Worm (Caenorhabditis elegans) whole organism, L3 larva: Measurements from ENCODE around the gene F09E5.7.

Experiments used
- aly-2 ChIP-seq: fragments of 150-350 bp; optimal IDR thresholded peaks from 2 replicates; lab custom pipeline; 2014; ENCODE audit warnings: missing biosample characterization, missing genetic modification characterization
- ama-1 ChIP-seq: fragments of 150-350 bp; optimal IDR thresholded peaks from 2 replicates; lab custom pipeline; 2018
- ceh-9 ChIP-seq: sonication (generic microtip); optimal IDR thresholded peaks from 2 replicates; lab custom pipeline; 2018; ENCODE audit warnings: missing biosample characterization, missing genetic modification characterization
- elt-2 ChIP-seq: sonication (generic microtip); optimal IDR thresholded peaks from 2 replicates; lab custom pipeline; 2016; ENCODE audit warnings: missing genetic modification reagents, mild to moderate bottlenecking, missing genetic modification characterization, missing compliant biosample characterization
- elt-3 ChIP-seq, 3 experiments: fragments of 150-350 bp in 1 of 3; sonication (generic microtip) in 2 of 3; optimal IDR thresholded peaks; 2 replicates in 2 of 3; 4 replicates in 1 of 3; lab custom pipeline; 2014 to 2017; ENCODE audit warnings: missing biosample characterization in 3 of 3, missing genetic modification characterization in 3 of 3
- fkh-2 ChIP-seq: fragments of 150-350 bp; optimal IDR thresholded peaks from 2 replicates; lab custom pipeline; 2014; ENCODE audit warnings: missing biosample characterization, missing genetic modification reagents, missing genetic modification characterization

- TF ChIP-seq aly-2 = no peak
- no peak for TF ChIP-seq ama-1 (lab: Kevin White, UChicago)
- no peak for TF ChIP-seq elt-2 (tag; lab: Kevin White, UChicago)
- no peak for TF ChIP-seq elt-3 (tag; optimal IDR thresholded peaks at IDR 0.05; lab: Kevin White, UChicago)
- TF ChIP-seq ceh-9 (tag; lab: Kevin White, UChicago) = no peak
- no peak for TF ChIP-seq fkh-2 (tag; lab: Kevin White, UChicago)
Observed at ce11 chrII:5370641-5371040, 18.7 kb downstream of the F09E5.7 start, which contains the start of gene F09E5.12.
